Worm (Caenorhabditis elegans): ENCODE data around the gene cct-3.

Gene cct-3

ce11 chrII:2223467-2223866 is 9.9 kb upstream of the cct-3 start, which contains the start of gene cbs-2:
Gene cbs-2 (minus strand): TSS chrII:2223567.
- TF ChIP-seq nhr-237 (tag; optimal IDR thresholded peaks at IDR 0.05) (no peak), sem-2 (GFP tag; optimal IDR thresholded peaks at IDR 0.05) (no peak), nhr-2 (tag; optimal IDR thresholded peaks at IDR 0.05) (no peak)

DNA sequence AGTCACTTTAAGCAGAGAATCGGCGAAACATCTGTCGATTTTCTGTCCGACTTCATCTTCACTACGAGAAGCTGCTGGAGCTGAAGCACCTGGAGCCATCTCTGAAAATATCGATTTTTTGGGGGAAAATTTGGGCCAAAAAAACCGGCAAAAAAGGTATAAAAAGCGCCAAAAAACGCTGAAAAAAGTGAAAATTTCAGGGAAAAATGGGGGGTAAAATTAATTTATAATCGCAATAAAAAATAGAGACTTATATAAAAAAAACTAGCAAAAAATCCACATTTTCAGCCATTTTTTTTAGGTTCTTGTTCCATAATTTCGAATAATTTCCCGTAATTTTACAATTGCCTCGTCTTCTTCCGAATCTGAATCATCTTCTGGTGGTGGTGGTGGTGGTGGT is 7.7 kb upstream of the cct-3 start, which contains the start of gene F54A3.5:
Gene F54A3.5 (minus strand): TSS at position 101 of the 400 bp plus-strand sequence.
- no peak for TF ChIP-seq ces-1 (GFP tag; optimal IDR thresholded peaks at IDR 0.05)

DNA sequence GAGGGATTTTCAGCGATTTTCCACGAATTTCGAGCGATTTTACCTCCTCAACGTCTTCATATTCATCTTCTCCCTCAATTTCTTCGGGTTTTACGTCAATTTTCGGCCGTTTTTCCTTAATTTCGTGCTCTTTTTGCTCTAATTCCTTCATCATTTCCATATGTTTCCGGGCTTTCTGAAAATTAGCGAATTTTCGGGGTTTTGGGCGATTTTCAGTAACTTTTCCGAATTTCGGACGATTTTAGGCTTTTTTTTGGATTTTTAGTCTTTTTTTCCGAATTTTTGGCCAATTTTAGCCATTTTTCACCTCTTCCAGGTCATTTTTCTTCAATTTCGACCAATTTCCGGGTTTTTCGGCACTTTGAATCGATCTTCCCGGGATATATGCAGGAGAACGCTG is 3.0 kb upstream of the cct-3 start:
- TF ChIP-seq lsy-2 (tag; optimal IDR thresholded peaks at IDR 0.05) (no peak), ces-1 (GFP tag; optimal IDR thresholded peaks at IDR 0.05) (no peak), mep-1 (tag; optimal IDR thresholded peaks at IDR 0.05) (no peak), nhr-2 (tag; optimal IDR thresholded peaks at IDR 0.05) (no peak), snpc-4 (tag; optimal IDR thresholded peaks at IDR 0.05) (no peak), zip-8 (tag; optimal IDR thresholded peaks at IDR 0.05) (no peak), ceh-39 (tag; optimal IDR thresholded peaks at IDR 0.05) (no peak), nhr-76 (tag; optimal IDR thresholded peaks at IDR 0.05) (no peak), nhr-12 (tag; optimal IDR thresholded peaks at IDR 0.05) (no peak), elt-3 (tag; optimal IDR thresholded peaks at IDR 0.05) (no peak), tbx-8 (GFP tag; optimal IDR thresholded peaks at IDR 0.05) (no peak), M03D4.4 (tag; optimal IDR thresholded peaks at IDR 0.05) (no peak), mab-5 (tag; optimal IDR thresholded peaks at IDR 0.05) (no peak), sem-2 (GFP tag; optimal IDR thresholded peaks at IDR 0.05) (no peak), lin-32 (GFP tag; optimal IDR thresholded peaks at IDR 0.05) (no peak), blmp-1 (tag; optimal IDR thresholded peaks at IDR 0.05) (no peak), ceh-83 (GFP tag; optimal IDR thresholded peaks at IDR 0.05) (no peak), nhr-237 (tag; optimal IDR thresholded peaks at IDR 0.05) (no peak), unc-120 (tag; optimal IDR thresholded peaks at IDR 0.05; ENCODE audit: poor library complexity, severe bottlenecking) (no peak), unc-39 (tag; optimal IDR thresholded peaks at IDR 0.05) (no peak)

ce11 chrII:2232429-2232828 is 911 bp upstream of the cct-3 start, which contains the start of gene F54A3.6:
Gene F54A3.6 (minus strand): TSS chrII:2232470.
- peak; percentile 84 for TF ChIP-seq lsy-2 (tag; optimal IDR thresholded peaks at IDR 0.05)

ce11 chrII:2236352-2236751 is 3.0 kb downstream of the cct-3 start:
- TF ChIP-seq elt-1 (tag; optimal IDR thresholded peaks at IDR 0.05; ENCODE audit: borderline replicate concordance, insufficient read depth), result no peak
- TF ChIP-seq unc-62 (GFP tag; optimal IDR thresholded peaks at IDR 0.05), result no peak
- TF ChIP-seq mls-2 (tag; optimal IDR thresholded peaks at IDR 0.05), result no peak
- no peak for TF ChIP-seq lin-13 (tag; optimal IDR thresholded peaks at IDR 0.05)
- TF ChIP-seq ceh-83 (GFP tag; optimal IDR thresholded peaks at IDR 0.05), result no peak
- no peak for TF ChIP-seq ham-2 (GFP tag; optimal IDR thresholded peaks at IDR 0.05)
- no peak for TF ChIP-seq ces-1 (GFP tag; optimal IDR thresholded peaks at IDR 0.05)

DNA sequence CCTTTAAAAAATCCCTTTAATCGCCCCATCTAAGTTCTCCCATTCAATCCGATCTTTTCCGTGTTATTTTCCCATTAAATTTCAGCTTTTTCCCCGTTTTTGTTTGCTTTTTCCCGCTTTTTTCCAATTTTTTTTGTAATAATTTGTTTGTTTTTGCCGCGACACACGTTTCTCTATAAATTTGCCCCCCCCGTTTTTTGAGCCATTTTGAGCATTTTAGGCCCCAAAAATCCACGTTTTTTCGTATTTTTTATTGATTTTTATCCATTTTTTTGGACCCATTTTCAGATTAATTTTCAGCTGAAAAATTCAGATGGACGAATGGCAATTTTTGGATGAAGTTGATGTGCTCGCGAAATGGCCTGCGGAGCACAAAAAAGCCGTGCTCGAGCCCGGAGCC is 10.0 kb downstream of the cct-3 start, which contains the start of gene F54A3.2:
Gene F54A3.2 (plus strand): TSS at position 301 of the 400 bp plus-strand sequence.
- TF ChIP-seq bed-3 (GFP tag; optimal IDR thresholded peaks at IDR 0.05), result no peak
- no peak for TF ChIP-seq snpc-4 (tag; optimal IDR thresholded peaks at IDR 0.05)
- no peak for TF ChIP-seq nhr-76 (tag; optimal IDR thresholded peaks at IDR 0.05)
- TF ChIP-seq flh-1 (GFP tag; optimal IDR thresholded peaks at IDR 0.05), result no peak
- TF ChIP-seq nhr-237 (tag; optimal IDR thresholded peaks at IDR 0.05), result no peak
- no peak for TF ChIP-seq unc-62 (GFP tag; optimal IDR thresholded peaks at IDR 0.05)
- TF ChIP-seq ces-1 (GFP tag; optimal IDR thresholded peaks at IDR 0.05), result no peak
- TF ChIP-seq unc-120 (tag; optimal IDR thresholded peaks at IDR 0.05; ENCODE audit: poor library complexity, severe bottlenecking), result no peak
- no peak for TF ChIP-seq nhr-2 (tag; optimal IDR thresholded peaks at IDR 0.05)
- TF ChIP-seq ceh-39 (tag; optimal IDR thresholded peaks at IDR 0.05), result no peak
- no peak for TF ChIP-seq lin-32 (GFP tag; optimal IDR thresholded peaks at IDR 0.05)
- no peak for TF ChIP-seq hlh-1 (tag; optimal IDR thresholded peaks at IDR 0.05)
- TF ChIP-seq ztf-11 (tag; optimal IDR thresholded peaks at IDR 0.05), result no peak
- no peak for TF ChIP-seq sem-2 (GFP tag; optimal IDR thresholded peaks at IDR 0.05)

Data from whole organism, mixed stage, embryonic.